Worm (Caenorhabditis elegans) whole organism, young adult: ENCODE results near the gene spd-3.

Experiments used
- F10E7.11 ChIP-seq: sonication (generic microtip); optimal IDR thresholded peaks from 2 replicates; lab custom pipeline; 2017; ENCODE audit warnings: mild to moderate bottlenecking, missing genetic modification characterization, moderate library complexity, missing compliant biosample characterization
- F55B11.4 ChIP-seq: sonication (generic microtip); optimal IDR thresholded peaks from 2 replicates; lab custom pipeline; 2016; ENCODE audit warnings: missing compliant biosample characterization, missing genetic modification characterization, borderline replicate concordance; ENCODE audit not compliant: insufficient read depth
- K12H6.12 ChIP-seq: fragments of 200-800 bp; sonication (Bioruptor generic); optimal IDR thresholded peaks from 2 replicates; lab custom pipeline; 2018; ENCODE audit warnings: mild to moderate bottlenecking, missing genetic modification characterization, missing compliant biosample characterization
- T26A5.8 ChIP-seq: sonication (generic microtip); optimal IDR thresholded peaks from 2 replicates; lab custom pipeline; 2016; ENCODE audit warnings: missing genetic modification characterization, missing compliant biosample characterization
- Y53F4B.3 ChIP-seq: fragments of 200-800 bp; sonication (Bioruptor generic); IDR thresholded peaks from 2 replicates; pipeline ENCODE4 v1.3.6; 2022; ENCODE audit warnings: missing genetic modification reagents, missing genetic modification characterization, missing compliant biosample characterization
- athp-1 ChIP-seq: sonication (generic microtip); optimal IDR thresholded peaks from 2 replicates; lab custom pipeline; 2017; ENCODE audit warnings: mild to moderate bottlenecking, missing genetic modification characterization, missing compliant biosample characterization
- hmg-1.2 ChIP-seq: fragments of 200-800 bp; sonication (Bioruptor generic); IDR thresholded peaks from 2 replicates; pipeline ENCODE4 v1.3.6; 2022; ENCODE audit warnings: missing genetic modification reagents, missing genetic modification characterization, missing compliant biosample characterization
- lin-35 ChIP-seq, 3 experiments: fragments of 150-350 bp in 2 of 3; sonication (generic microtip) in 1 of 3; optimal IDR thresholded peaks; 2 replicates each; lab custom pipeline; 2014 to 2018; ENCODE audit warnings: missing biosample characterization in 3 of 3, missing genetic modification characterization in 3 of 3, missing genetic modification reagents in 3 of 3
- nfya-1 ChIP-seq: sonication (generic microtip); optimal IDR thresholded peaks from 2 replicates; lab custom pipeline; 2017; ENCODE audit warnings: antibody characterized with exemption, missing compliant biosample characterization, missing genetic modification characterization, borderline replicate concordance; ENCODE audit not compliant: insufficient read depth
- somi-1 ChIP-seq: fragments of 200-800 bp; sonication (Bioruptor generic); optimal IDR thresholded peaks from 2 replicates; lab custom pipeline; 2018; ENCODE audit warnings: mild to moderate bottlenecking, missing genetic modification characterization, missing compliant biosample characterization
- tbx-9 ChIP-seq: sonication (generic microtip); optimal IDR thresholded peaks from 2 replicates; lab custom pipeline; 2016; ENCODE audit warnings: borderline replicate concordance, missing genetic modification characterization, inconsistent platforms, missing compliant biosample characterization
- unc-62 ChIP-seq: fragments of 150-350 bp; optimal IDR thresholded peaks from 2 replicates; lab custom pipeline; 2014; ENCODE audit warnings: missing biosample characterization, missing genetic modification reagents, missing genetic modification characterization
- ztf-18 ChIP-seq: sonication (generic microtip); optimal IDR thresholded peaks from 2 replicates; lab custom pipeline; 2016; ENCODE audit warnings: missing genotype, mild to moderate bottlenecking, missing genetic modification characterization, missing compliant biosample characterization
- ztf-25 ChIP-seq: fragments of 200-800 bp; sonication (Bioruptor generic); IDR thresholded peaks from 2 replicates; pipeline ENCODE4 v1.3.6; 2022; ENCODE audit warnings: missing genetic modification reagents, missing genetic modification characterization, missing compliant biosample characterization

DNA sequence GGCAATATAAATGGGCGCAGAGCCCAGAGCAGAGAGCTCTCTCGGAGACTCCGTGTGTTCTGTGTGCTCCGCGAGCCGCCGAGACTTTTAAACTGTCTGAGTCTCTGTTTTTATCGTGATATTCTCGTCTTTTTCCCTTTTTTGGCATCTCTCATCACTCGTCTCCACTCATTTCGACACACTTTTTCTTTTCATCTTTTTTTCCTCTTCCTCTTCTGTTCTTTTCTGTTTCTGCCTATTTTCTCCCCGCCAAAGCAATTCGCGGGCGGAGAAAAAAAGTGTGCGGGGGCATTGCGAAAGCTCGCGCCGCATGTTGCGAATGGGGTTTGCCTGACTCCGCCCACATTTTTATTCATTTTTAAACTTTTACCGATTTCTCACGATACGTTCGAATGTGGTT, 6.1 kb upstream of the spd-3 start:
- peak; percentile 74 for TF ChIP-seq ztf-18
- peak; percentile 87 for TF ChIP-seq hmg-1.2
- no peak for TF ChIP-seq tbx-9
- no peak for TF ChIP-seq T26A5.8
- TF ChIP-seq nfya-1 (tag; lab: Kevin White, UChicago): no peak
- peak; percentile 92 for TF ChIP-seq athp-1 (tag; lab: Kevin White, UChicago)
- TF ChIP-seq F10E7.11 (tag; lab: Kevin White, UChicago): no peak
- TF ChIP-seq lin-35 (GFP tag; optimal IDR thresholded peaks at IDR 0.05; lab: Kevin White, UChicago): peak; percentile 40 to 92 (median 90)
- peak; percentile 88 for TF ChIP-seq ztf-25 (GFP tag; lab: Robert Waterston, UW)
- no peak; the same call in 1 of the 2 replicates for TF ChIP-seq Y53F4B.3
- TF ChIP-seq unc-62 (GFP tag; lab: Kevin White, UChicago): no peak
- no peak for TF ChIP-seq F55B11.4
- peak; percentile 11 for TF ChIP-seq somi-1 (GFP tag; lab: Kevin White, UChicago)
- peak; percentile 87 for TF ChIP-seq K12H6.12 (tag; lab: Kevin White, UChicago)
